Worm (Caenorhabditis elegans) whole organism, L2 larva: ENCODE results near the gene F10E9.5.

Experiments used
- ZK546.5 ChIP-seq: sonication (generic microtip); optimal IDR thresholded peaks from 2 replicates; lab custom pipeline; 2017; ENCODE audit warnings: missing biosample characterization, missing genetic modification characterization
- ama-1 ChIP-seq: fragments of 150-350 bp; optimal IDR thresholded peaks from 2 replicates; lab custom pipeline; 2018; ENCODE audit warnings: inconsistent platforms
- lin-13 ChIP-seq: fragments of 150-350 bp; optimal IDR thresholded peaks from 2 replicates; lab custom pipeline; 2014; ENCODE audit warnings: missing biosample characterization, missing genetic modification reagents, missing genetic modification characterization

DNA sequence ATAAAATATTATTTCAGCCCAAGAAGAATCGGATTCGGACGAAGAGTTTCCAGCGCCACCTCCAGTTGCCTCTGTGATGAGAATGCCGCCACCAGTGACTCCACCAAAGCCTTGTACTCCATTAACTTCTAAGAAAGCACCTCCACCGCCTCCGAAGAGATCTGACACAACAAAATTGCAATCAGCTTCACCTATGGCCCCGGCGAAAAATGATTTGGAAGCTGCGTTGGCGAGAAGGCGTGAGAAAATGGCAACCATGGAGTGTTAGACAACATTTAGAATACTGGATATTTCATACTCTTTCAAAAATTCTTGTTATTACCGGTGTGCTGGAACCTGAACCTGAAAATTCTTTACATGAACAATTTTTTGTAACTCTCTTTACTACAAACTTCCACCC, 2.1 kb upstream of the F10E9.5 start:
- no peak for TF ChIP-seq ama-1 (lab: Kevin White, UChicago)
- TF ChIP-seq lin-13: no peak
- TF ChIP-seq ZK546.5 (tag; lab: Kevin White, UChicago): no peak
